5 fruit fly cellular contexts compared by ENCODE assay signal in the genomic region with DNA sequence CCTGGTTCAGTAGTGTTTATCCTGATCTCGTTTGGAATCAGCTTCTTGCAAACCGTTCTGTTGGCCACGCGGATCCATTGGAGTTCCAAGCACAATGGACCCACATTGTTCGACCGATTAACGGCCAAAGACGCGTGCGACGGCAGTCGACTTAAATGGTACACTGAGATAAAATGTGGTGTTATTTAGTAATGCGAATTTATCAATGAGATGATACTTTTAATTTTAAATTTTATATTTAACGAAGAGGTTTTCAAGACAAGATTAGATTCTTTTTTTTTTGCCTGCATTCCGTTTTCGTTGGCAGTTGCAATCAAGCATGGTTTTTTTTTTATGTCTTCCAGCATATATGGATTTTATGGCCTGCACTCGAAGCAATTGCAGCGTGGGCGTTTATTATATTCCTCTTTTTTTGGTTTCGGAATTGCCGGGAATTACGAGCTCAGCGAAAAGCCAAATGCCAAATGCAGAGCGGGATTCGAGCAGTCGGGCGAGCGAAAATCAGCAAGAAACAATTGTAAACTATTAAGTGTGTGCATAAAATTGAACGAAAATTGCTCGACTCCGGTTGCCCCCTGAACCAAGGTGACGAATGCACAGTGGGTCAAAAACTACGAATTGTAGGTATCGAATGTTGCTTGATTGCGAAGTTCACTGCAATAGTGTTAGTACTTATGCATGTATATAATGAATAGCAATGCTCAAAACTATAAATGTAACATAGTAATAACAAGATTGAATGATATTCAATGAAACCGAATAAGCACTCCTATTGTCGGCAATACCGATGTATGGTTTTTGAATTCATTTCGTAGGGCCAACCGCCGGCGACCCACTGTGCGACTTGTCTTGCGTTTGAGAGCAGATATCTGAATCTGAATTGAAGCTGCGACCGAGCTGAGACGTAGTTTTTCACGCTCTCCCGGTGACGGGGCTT.
TF ChIP-seq lines count a peak whose summit lies in the region.

No protein-coding gene starts in this region.

TF ChIP-seq in whole organism, adult, 20 proteins besides CTCF, POLR2A, EP300 and RAD21 (continued from another document):
- TF ChIP-seq Mnt (GFP tag; optimal IDR thresholded peaks at IDR 0.05; lab: Kevin White, UChicago) (peak; percentile 32), tj (GFP tag; optimal IDR thresholded peaks at IDR 0.05; lab: Kevin White, UChicago) (peak; percentile 94), kay (GFP tag; lab: Kevin White, UChicago; ENCODE audit: borderline replicate concordance) (peak; percentile 85), Crg-1 (GFP tag; optimal IDR thresholded peaks at IDR 0.05; lab: Kevin White, UChicago) (peak; percentile 46), Hr96 (GFP tag; optimal IDR thresholded peaks at IDR 0.05; lab: Kevin White, UChicago) (peak; percentile 58)

TF ChIP-seq in whole organism, embryonic, 481 proteins besides CTCF, POLR2A, EP300 and RAD21 (continued from another document and continues in another):
- TF ChIP-seq CG8944 (GFP tag; optimal IDR thresholded peaks at IDR 0.05; lab: Kevin White, UChicago) = peak; percentile 36
- peak; percentile 2 for TF ChIP-seq gro (GFP tag; optimal IDR thresholded peaks at IDR 0.05; lab: Kevin White, UChicago)
- TF ChIP-seq CG34422 (GFP tag; IDR thresholded peaks at IDR 0.05; lab: Robert Waterston, UW) = peak; percentile 54; the same call in 2 of the 3 replicates
- no peak for TF ChIP-seq br (optimal IDR thresholded peaks at IDR 0.05; lab: Kevin White, UChicago)
- TF ChIP-seq en (GFP tag; optimal IDR thresholded peaks at IDR 0.05; lab: Kevin White, UChicago) = no peak
- TF ChIP-seq CG13123 (GFP tag; optimal IDR thresholded peaks at IDR 0.05; lab: Kevin White, UChicago) = no peak
- TF ChIP-seq Dbx (GFP tag; IDR thresholded peaks at IDR 0.05; lab: Robert Waterston, UW) = peak; percentile 74
- peak; percentile 54 to 65 for TF ChIP-seq dpn (GFP tag; optimal IDR thresholded peaks at IDR 0.05; lab: Kevin White, UChicago)
- peak; percentile 60 for TF ChIP-seq Xrp1 (GFP tag; IDR thresholded peaks at IDR 0.05; lab: Robert Waterston, UW)
- peak; percentile 45 for TF ChIP-seq CG13775 (GFP tag; optimal IDR thresholded peaks at IDR 0.05; lab: Kevin White, UChicago)
- TF ChIP-seq crc (GFP tag; optimal IDR thresholded peaks at IDR 0.05; lab: Kevin White, UChicago) = peak; percentile 63
- TF ChIP-seq tin (GFP tag; optimal IDR thresholded peaks at IDR 0.05; lab: Kevin White, UChicago) = peak; percentile 36
- TF ChIP-seq CG8281 (tag; optimal IDR thresholded peaks at IDR 0.05; lab: Kevin White, UChicago) = peak; percentile 22
- TF ChIP-seq CG5180 (GFP tag; optimal IDR thresholded peaks at IDR 0.05; lab: Kevin White, UChicago) = peak; percentile 39
- TF ChIP-seq kay (GFP tag; optimal IDR thresholded peaks at IDR 0.05; lab: Kevin White, UChicago) = peak; percentile 42
- peak; percentile 46 for TF ChIP-seq CG10274 (GFP tag; optimal IDR thresholded peaks at IDR 0.05; lab: Kevin White, UChicago)
- peak; percentile 60 for TF ChIP-seq Sox102F (GFP tag; optimal IDR thresholded peaks at IDR 0.05; lab: Kevin White, UChicago)
- TF ChIP-seq CG16863 (GFP tag; optimal IDR thresholded peaks at IDR 0.05; lab: Kevin White, UChicago) = peak; percentile 30
- no peak for TF ChIP-seq Stat92E (GFP tag; optimal IDR thresholded peaks at IDR 0.05; lab: Kevin White, UChicago)
- TF ChIP-seq CG11456 (GFP tag; IDR thresholded peaks at IDR 0.05; lab: Robert Waterston, UW) = peak; percentile 61; the same call in 2 of the 3 replicates
- TF ChIP-seq Nf-YA (GFP tag; IDR thresholded peaks at IDR 0.05; lab: Robert Waterston, UW) = no peak
- TF ChIP-seq D (optimal IDR thresholded peaks at IDR 0.05; lab: Kevin White, UChicago) = no peak
- peak; percentile 3 for TF ChIP-seq D (GFP tag; optimal IDR thresholded peaks at IDR 0.05; lab: Kevin White, UChicago)
- peak; percentile 37 for TF ChIP-seq phol (tag; optimal IDR thresholded peaks at IDR 0.05; lab: Kevin White, UChicago)
- peak; percentile 69 for TF ChIP-seq CG12071 (GFP tag; optimal IDR thresholded peaks at IDR 0.05; lab: Kevin White, UChicago)
- no peak for TF ChIP-seq sc (optimal IDR thresholded peaks at IDR 0.05; lab: Kevin White, UChicago)
- peak; percentile 55 for TF ChIP-seq sc (GFP tag; optimal IDR thresholded peaks at IDR 0.05; lab: Kevin White, UChicago)
- peak; percentile 50 for TF ChIP-seq CG8359 (GFP tag; optimal IDR thresholded peaks at IDR 0.05; lab: Kevin White, UChicago; ENCODE audit: borderline replicate concordance)

TF ChIP-seq in whole organism, prepupa, 60 proteins besides CTCF, POLR2A, EP300 and RAD21 (continued from another document and continues in another):
- TF ChIP-seq CG4318 (GFP tag; optimal IDR thresholded peaks at IDR 0.05; lab: Kevin White, UChicago) = peak; percentile 87
- TF ChIP-seq Met (GFP tag; optimal IDR thresholded peaks at IDR 0.05; lab: Kevin White, UChicago) = peak; percentile 83
- TF ChIP-seq CG15336 (GFP tag; IDR thresholded peaks at IDR 0.05; lab: Robert Waterston, UW) = peak; percentile 92
- peak; percentile 71 for TF ChIP-seq Sox15 (GFP tag; optimal IDR thresholded peaks at IDR 0.05; lab: Kevin White, UChicago)
- peak; percentile 80 for TF ChIP-seq CG10631 (GFP tag; optimal IDR thresholded peaks at IDR 0.05; lab: Kevin White, UChicago)
- TF ChIP-seq CG6854 (GFP tag; optimal IDR thresholded peaks at IDR 0.05; lab: Kevin White, UChicago) = peak; percentile 38
- peak; percentile 76 for TF ChIP-seq dsx (GFP tag; optimal IDR thresholded peaks at IDR 0.05; lab: Kevin White, UChicago; ENCODE audit: poor library complexity, severe bottlenecking)
- peak; percentile 96 for TF ChIP-seq Eip78C (GFP tag; lab: Kevin White, UChicago)
- peak; percentile 78 for TF ChIP-seq lz (GFP tag; optimal IDR thresholded peaks at IDR 0.05; lab: Kevin White, UChicago)
- TF ChIP-seq net (GFP tag; optimal IDR thresholded peaks at IDR 0.05; lab: Kevin White, UChicago) = peak; percentile 88
- TF ChIP-seq Hr38 (GFP tag; optimal IDR thresholded peaks at IDR 0.05; lab: Kevin White, UChicago) = peak; percentile 35
- peak; percentile 75 for TF ChIP-seq Smox (GFP tag; optimal IDR thresholded peaks at IDR 0.05; lab: Kevin White, UChicago)
- peak; percentile 69 for TF ChIP-seq CG11294 (GFP tag; IDR thresholded peaks at IDR 0.05; lab: Robert Waterston, UW)
- peak; percentile 69 for TF ChIP-seq spab (GFP tag; optimal IDR thresholded peaks at IDR 0.05; lab: Kevin White, UChicago)
- TF ChIP-seq CG8119 (GFP tag; IDR thresholded peaks at IDR 0.05; lab: Robert Waterston, UW) = peak; percentile 92
- peak; percentile 50 for TF ChIP-seq vri (GFP tag; optimal IDR thresholded peaks at IDR 0.05; lab: Kevin White, UChicago)
- peak; percentile 31 for TF ChIP-seq Blimp-1 (GFP tag; optimal IDR thresholded peaks at IDR 0.05; lab: Kevin White, UChicago)
- TF ChIP-seq CG3032 (tag; optimal IDR thresholded peaks at IDR 0.05; lab: Kevin White, UChicago) = peak; percentile 82
- peak; percentile 79 for TF ChIP-seq ss (GFP tag; optimal IDR thresholded peaks at IDR 0.05; lab: Kevin White, UChicago)
- TF ChIP-seq CG6808 (GFP tag; optimal IDR thresholded peaks at IDR 0.05; lab: Kevin White, UChicago) = peak; percentile 86
- TF ChIP-seq eg (GFP tag; IDR thresholded peaks at IDR 0.05; lab: Robert Waterston, UW) = peak; percentile 88
- peak; percentile 84 for TF ChIP-seq Hr4 (GFP tag; optimal IDR thresholded peaks at IDR 0.05; lab: Kevin White, UChicago)
- peak; percentile 81 for TF ChIP-seq Ets96B (tag; optimal IDR thresholded peaks at IDR 0.05; lab: Kevin White, UChicago)
- peak; percentile 75 for TF ChIP-seq CG11762 (GFP tag; optimal IDR thresholded peaks at IDR 0.05; lab: Kevin White, UChicago; ENCODE audit: insufficient read depth)
- peak; percentile 84 for TF ChIP-seq Sox14 (GFP tag; optimal IDR thresholded peaks at IDR 0.05; lab: Kevin White, UChicago)
- peak; percentile 79 for TF ChIP-seq Ets21C (GFP tag; optimal IDR thresholded peaks at IDR 0.05; lab: Kevin White, UChicago)
- peak; percentile 83 for TF ChIP-seq esn (GFP tag; optimal IDR thresholded peaks at IDR 0.05; lab: Kevin White, UChicago)
- peak; percentile 83 for TF ChIP-seq Hr39 (GFP tag; optimal IDR thresholded peaks at IDR 0.05; lab: Kevin White, UChicago)
- TF ChIP-seq CG6276 (GFP tag; optimal IDR thresholded peaks at IDR 0.05; lab: Kevin White, UChicago) = peak; percentile 85

TF ChIP-seq in whole organism, pupa, 21 proteins besides CTCF, POLR2A, EP300 and RAD21 (continued from another document):
- peak; percentile 80 for TF ChIP-seq CG17806 (tag; optimal IDR thresholded peaks at IDR 0.05; lab: Kevin White, UChicago)
- TF ChIP-seq Pif1A (GFP tag; optimal IDR thresholded peaks at IDR 0.05; lab: Kevin White, UChicago) = peak; percentile 72
- peak; percentile 79 for TF ChIP-seq Pif1B (GFP tag; optimal IDR thresholded peaks at IDR 0.05; lab: Kevin White, UChicago)

TF ChIP-seq in whole organism, wandering third instar larva, 38 proteins besides CTCF, POLR2A, EP300 and RAD21 (continued from another document):
- no peak for TF ChIP-seq dsf (GFP tag; optimal IDR thresholded peaks at IDR 0.05; lab: Kevin White, UChicago; ENCODE audit: borderline replicate concordance)
- TF ChIP-seq sage (GFP tag; optimal IDR thresholded peaks at IDR 0.05; lab: Kevin White, UChicago) = peak; percentile 10
- peak; percentile 77 for TF ChIP-seq fru (GFP tag; optimal IDR thresholded peaks at IDR 0.05; lab: Kevin White, UChicago)
- no peak for TF ChIP-seq CrebA (GFP tag; optimal IDR thresholded peaks at IDR 0.05; lab: Kevin White, UChicago; ENCODE audit: borderline replicate concordance)
- TF ChIP-seq CG32264 (GFP tag; optimal IDR thresholded peaks at IDR 0.05; lab: Kevin White, UChicago) = peak; percentile 24
- peak; percentile 78 for TF ChIP-seq HLH106 (tag; optimal IDR thresholded peaks at IDR 0.05; lab: Kevin White, UChicago)
- peak; percentile 67 for TF ChIP-seq h (GFP tag; optimal IDR thresholded peaks at IDR 0.05; lab: Kevin White, UChicago)
- TF ChIP-seq OdsH (GFP tag; optimal IDR thresholded peaks at IDR 0.05; lab: Kevin White, UChicago) = peak; percentile 61
- peak; percentile 74 for TF ChIP-seq rgr (GFP tag; optimal IDR thresholded peaks at IDR 0.05; lab: Kevin White, UChicago)
